Fruit fly (Drosophila melanogaster): ENCODE measurements around the gene MED7.

MED7 gene

DNA sequence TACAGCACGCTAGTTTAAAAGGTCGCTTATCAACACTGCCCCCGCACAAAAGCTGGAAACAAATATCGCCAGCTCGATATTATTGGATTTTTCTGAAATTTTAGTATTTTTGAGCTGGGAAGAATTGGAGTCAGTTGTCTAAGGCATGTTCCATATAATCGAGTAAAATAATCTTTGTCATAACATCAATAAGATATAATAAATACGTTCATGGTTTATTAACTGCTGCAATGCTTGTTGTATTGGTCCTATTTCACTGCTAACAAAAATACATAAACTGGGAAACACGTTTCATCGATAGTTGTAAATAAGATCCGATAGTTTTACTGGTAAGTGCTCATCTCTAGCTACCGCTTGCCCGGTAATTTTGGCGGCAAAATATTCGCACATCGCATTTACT lies 27.4 kb upstream of the MED7 start, which contains the start of the genes Art1 and Mcm5 (continued):
- TF ChIP-seq kah (GFP tag; optimal IDR thresholded peaks at IDR 0.05) (no peak), CHES-1-like (GFP tag; optimal IDR thresholded peaks at IDR 0.05) (peak; percentile 74), al (GFP tag; IDR thresholded peaks at IDR 0.05) (0 out of 2 replicates have a peak, but pooled peaks have one; percentile 31), scrt (GFP tag; optimal IDR thresholded peaks at IDR 0.05) (no peak), gcm2 (GFP tag; optimal IDR thresholded peaks at IDR 0.05) (no peak), CG3065 (GFP tag; optimal IDR thresholded peaks at IDR 0.05) (no peak), CG17385 (GFP tag; optimal IDR thresholded peaks at IDR 0.05) (peak; percentile 2), CG15601 (tag; optimal IDR thresholded peaks at IDR 0.05) (no peak), CG7357 (GFP tag; IDR thresholded peaks at IDR 0.05) (no peak), gcm (GFP tag; optimal IDR thresholded peaks at IDR 0.05) (no peak), CG8924 (tag; optimal IDR thresholded peaks at IDR 0.05) (no peak), HmgD (GFP tag; optimal IDR thresholded peaks at IDR 0.05) (no peak), stc (GFP tag; IDR thresholded peaks at IDR 0.05) (no peak), pum (GFP tag; optimal IDR thresholded peaks at IDR 0.05) (peak; percentile 17), org-1 (GFP tag; optimal IDR thresholded peaks at IDR 0.05) (no peak), Chrac-16 (GFP tag; optimal IDR thresholded peaks at IDR 0.05) (peak; percentile 26), CG1832 (GFP tag; optimal IDR thresholded peaks at IDR 0.05) (no peak), MTF-1 (GFP tag; optimal IDR thresholded peaks at IDR 0.05; ENCODE audit: borderline replicate concordance) (no peak), da (GFP tag; optimal IDR thresholded peaks at IDR 0.05) (no peak), CG5953 (GFP tag; IDR thresholded peaks at IDR 0.05) (no peak), CG13123 (GFP tag; optimal IDR thresholded peaks at IDR 0.05) (peak; percentile 12), CG1602 (GFP tag; optimal IDR thresholded peaks at IDR 0.05) (no peak), CG7928 (GFP tag; optimal IDR thresholded peaks at IDR 0.05) (no peak), CoRest (tag; optimal IDR thresholded peaks at IDR 0.05) (peak; percentile 80), E2f2 (GFP tag; IDR thresholded peaks at IDR 0.05) (peak; percentile 77), Optix (GFP tag; IDR thresholded peaks at IDR 0.05) (no peak), Kr (GFP tag; optimal IDR thresholded peaks at IDR 0.05) (no peak), en (GFP tag; optimal IDR thresholded peaks at IDR 0.05) (no peak), hbn (GFP tag; IDR thresholded peaks at IDR 0.05; ENCODE audit: partially characterized antibody) (peak; percentile 91), CG2875 (GFP tag; optimal IDR thresholded peaks at IDR 0.05) (no peak), bbx (GFP tag; IDR thresholded peaks at IDR 0.05; ENCODE audit: partially characterized antibody) (peak; percentile 80), CG9609 (GFP tag; optimal IDR thresholded peaks at IDR 0.05) (peak; percentile 58), Taf1 (GFP tag; IDR thresholded peaks at IDR 0.05) (no peak), inv (GFP tag; IDR thresholded peaks at IDR 0.05; ENCODE audit: partially characterized antibody) (peak; percentile 91), Hr51 (GFP tag; optimal IDR thresholded peaks at IDR 0.05) (peak in 1 of 2 experiments; percentile 28), bowl (GFP tag; IDR thresholded peaks at IDR 0.05) (no peak), Opbp (GFP tag; IDR thresholded peaks at IDR 0.05; ENCODE audit: partially characterized antibody) (peak; percentile 80), stwl (tag; optimal IDR thresholded peaks at IDR 0.05) (peak; percentile 86), Meics (GFP tag; optimal IDR thresholded peaks at IDR 0.05) (peak; percentile 24), amos (GFP tag; IDR thresholded peaks at IDR 0.05; ENCODE audit: partially characterized antibody) (peak; percentile 86), chif (GFP tag; optimal IDR thresholded peaks at IDR 0.05) (peak in 1 of 2 experiments; percentile 20), CG31441 (GFP tag; IDR thresholded peaks at IDR 0.05) (no peak), CG2678 (tag; optimal IDR thresholded peaks at IDR 0.05) (no peak), corto (GFP tag; optimal IDR thresholded peaks at IDR 0.05) (no peak), Sry-δ (GFP tag; optimal IDR thresholded peaks at IDR 0.05) (peak; percentile 97), dimm (GFP tag; IDR thresholded peaks at IDR 0.05) (no peak), CG11093 (GFP tag; IDR thresholded peaks at IDR 0.05) (no peak), mld (GFP tag; IDR thresholded peaks at IDR 0.05; ENCODE audit: partially characterized antibody) (no peak; the same call in 2 of the 3 replicates), Sry-β (GFP tag; optimal IDR thresholded peaks at IDR 0.05) (no peak), p53 (GFP tag; optimal IDR thresholded peaks at IDR 0.05) (no peak), CG9932 (GFP tag; IDR thresholded peaks at IDR 0.05) (peak; percentile 75)

Data from whole organism, embryonic.